Fruit fly (Drosophila melanogaster) whole organism, embryonic: ENCODE data around the gene RhoGAPp190.
A peak's percentile ranks its signal among the peaks of the same experiment; 100 is the strongest.

Experiments
- Aef1 ChIP-seq: fragments of 200-800 bp; sonication (Bioruptor generic); IDR thresholded peaks from 3 replicates; pipeline ENCODE4 v1.3.6; 2022; ENCODE audit warnings: missing biosample characterization, missing genetic modification characterization
- CG11504 ChIP-seq: fragments of 200-800 bp; sonication (Bioruptor generic); optimal IDR thresholded peaks from 3 replicates; lab custom pipeline; 2019; ENCODE audit warnings: missing biosample characterization, mild to moderate bottlenecking, missing genetic modification characterization, moderate library complexity
- CG13424 ChIP-seq: fragments of 200-800 bp; sonication (Bioruptor generic); optimal IDR thresholded peaks from 2 replicates; lab custom pipeline; 2019; ENCODE audit warnings: missing biosample characterization, mild to moderate bottlenecking, missing genetic modification characterization, moderate library complexity
- CG14050 ChIP-seq: fragments of 200-800 bp; sonication (Bioruptor generic); IDR thresholded peaks from 3 replicates; pipeline ENCODE4 v1.3.6; 2022; ENCODE audit warnings: missing biosample characterization, missing genetic modification characterization
- CG15011 ChIP-seq: fragments of 200-800 bp; sonication (Bioruptor generic); optimal IDR thresholded peaks from 3 replicates; lab custom pipeline; 2018; ENCODE audit warnings: missing biosample characterization, mild to moderate bottlenecking, missing genetic modification characterization
- CG1603 ChIP-seq: fragments of 200-800 bp; sonication (Bioruptor generic); optimal IDR thresholded peaks from 2 replicates; lab custom pipeline; 2019; ENCODE audit warnings: missing biosample characterization, mild to moderate bottlenecking, missing genetic modification characterization, moderate library complexity
- CG17385 ChIP-seq: fragments of 200-800 bp; sonication (Bioruptor generic); optimal IDR thresholded peaks from 3 replicates; lab custom pipeline; 2018; ENCODE audit warnings: missing biosample characterization, mild to moderate bottlenecking, missing genetic modification characterization
- CG17568 ChIP-seq: fragments of 200-800 bp; sonication (Bioruptor generic); optimal IDR thresholded peaks from 2 replicates; lab custom pipeline; 2018; ENCODE audit warnings: missing biosample characterization, mild to moderate bottlenecking, missing genetic modification characterization, moderate library complexity
- CG17802 ChIP-seq: fragments of 200-800 bp; sonication (Bioruptor generic); optimal IDR thresholded peaks from 2 replicates; lab custom pipeline; 2018; ENCODE audit warnings: missing biosample characterization, mild to moderate bottlenecking, missing genetic modification characterization, moderate library complexity
- CG30403 ChIP-seq: fragments of 200-800 bp; sonication (Bioruptor generic); optimal IDR thresholded peaks from 3 replicates; lab custom pipeline; 2016; ENCODE audit warnings: missing biosample characterization, missing genetic modification characterization
- CG30431 ChIP-seq: fragments of 200-800 bp; sonication (Bioruptor generic); optimal IDR thresholded peaks from 2 replicates; lab custom pipeline; 2017; ENCODE audit warnings: missing biosample characterization, missing genetic modification characterization
- CG31365 ChIP-seq: fragments of 200-800 bp; sonication (Bioruptor generic); optimal IDR thresholded peaks from 2 replicates; lab custom pipeline; 2018; ENCODE audit warnings: missing biosample characterization, mild to moderate bottlenecking, missing genetic modification characterization
- CG5245 ChIP-seq: fragments of 200-800 bp; sonication (Bioruptor generic); optimal IDR thresholded peaks from 3 replicates; lab custom pipeline; 2016; ENCODE audit warnings: missing biosample characterization, missing genetic modification characterization
- CG7372 ChIP-seq: fragments of 200-800 bp; sonication (Bioruptor generic); IDR thresholded peaks from 2 replicates; pipeline ENCODE4 v1.3.6; 2022; ENCODE audit warnings: missing biosample characterization, missing genetic modification characterization
- CG8290 ChIP-seq, 3 experiments: fragments of 200-800 bp; sonication (Bioruptor generic); optimal IDR thresholded peaks; 2 replicates each; lab custom pipeline; 2016 to 2019; ENCODE audit warnings: missing biosample characterization in 3 of 3, missing genetic modification characterization in 3 of 3, mild to moderate bottlenecking in 2 of 3, moderate library complexity in 1 of 3
- CG9727 ChIP-seq: fragments of 200-800 bp; sonication (Bioruptor generic); optimal IDR thresholded peaks from 3 replicates; lab custom pipeline; 2017; ENCODE audit warnings: missing biosample characterization, mild to moderate bottlenecking, missing genetic modification characterization
- CoRest ChIP-seq: fragments of 200-800 bp; sonication (Bioruptor generic); optimal IDR thresholded peaks from 3 replicates; lab custom pipeline; 2018; ENCODE audit warnings: missing biosample characterization, mild to moderate bottlenecking, missing genetic modification characterization, moderate library complexity
- Deaf1 ChIP-seq: fragments of 200-800 bp; optimal IDR thresholded peaks from 3 replicates; lab custom pipeline; 2019; ENCODE audit warnings: missing biosample characterization, mild to moderate bottlenecking, missing genetic modification characterization, moderate library complexity
- Drgx ChIP-seq: fragments of 200-800 bp; sonication (Bioruptor generic); IDR thresholded peaks from 2 replicates; pipeline ENCODE4 v1.3.6; 2022; ENCODE audit warnings: missing biosample characterization, missing genetic modification characterization
- HLH54F ChIP-seq: fragments of 200-800 bp; sonication (Bioruptor generic); optimal IDR thresholded peaks from 3 replicates; lab custom pipeline; 2016; ENCODE audit warnings: missing biosample characterization, missing genetic modification characterization
- Hr3 ChIP-seq: fragments of 200-800 bp; sonication (Bioruptor generic); optimal IDR thresholded peaks from 3 replicates; lab custom pipeline; 2016; ENCODE audit warnings: missing biosample characterization, missing genetic modification characterization
- Hr51 ChIP-seq, 2 experiments: fragments of 200-800 bp; sonication (Bioruptor generic); optimal IDR thresholded peaks; 2 replicates in 1 of 2; 3 replicates in 1 of 2; lab custom pipeline; 2016 to 2018; ENCODE audit warnings: missing biosample characterization in 2 of 2, missing genetic modification characterization in 2 of 2, mild to moderate bottlenecking in 1 of 2, moderate library complexity in 1 of 2
- MTF-1 ChIP-seq: fragments of 200-800 bp; sonication (Bioruptor generic); optimal IDR thresholded peaks from 2 replicates; lab custom pipeline; 2018; ENCODE audit warnings: missing biosample characterization, mild to moderate bottlenecking, missing genetic modification characterization, borderline replicate concordance
- PHDP ChIP-seq: fragments of 200-800 bp; sonication (Bioruptor generic); optimal IDR thresholded peaks from 3 replicates; lab custom pipeline; 2018; ENCODE audit warnings: missing biosample characterization, mild to moderate bottlenecking, missing genetic modification characterization, moderate library complexity
- Pdp1 ChIP-seq, 2 experiments: fragments of 200-800 bp; sonication (Bioruptor generic); optimal IDR thresholded peaks; 3 replicates each; lab custom pipeline; 2016; ENCODE audit warnings: missing biosample characterization in 2 of 2, missing genetic modification characterization in 2 of 2, mild to moderate bottlenecking in 1 of 2, moderate library complexity in 1 of 2
- Rfx ChIP-seq: fragments of 200-800 bp; sonication (Bioruptor generic); IDR thresholded peaks from 2 replicates; pipeline ENCODE4 v1.3.6; 2022; ENCODE audit warnings: missing biosample characterization, missing genetic modification characterization
- Side ChIP-seq: fragments of 200-800 bp; sonication (Bioruptor generic); optimal IDR thresholded peaks from 2 replicates; lab custom pipeline; 2016; ENCODE audit warnings: missing biosample characterization, missing genetic modification characterization
- Sox100B ChIP-seq: fragments of 200-800 bp; sonication (Bioruptor generic); optimal IDR thresholded peaks from 3 replicates; lab custom pipeline; 2018; ENCODE audit warnings: missing biosample characterization, mild to moderate bottlenecking, missing genetic modification characterization
- Sox102F ChIP-seq: fragments of 200-800 bp; sonication (Bioruptor generic); optimal IDR thresholded peaks from 2 replicates; lab custom pipeline; 2018; ENCODE audit warnings: missing biosample characterization, mild to moderate bottlenecking, missing genetic modification characterization, moderate library complexity
- Sry-β ChIP-seq: fragments of 200-800 bp; sonication (Bioruptor generic); optimal IDR thresholded peaks from 2 replicates; lab custom pipeline; 2018; ENCODE audit warnings: missing biosample characterization, mild to moderate bottlenecking, missing genetic modification characterization, moderate library complexity
- Ssrp ChIP-seq: fragments of 200-800 bp; sonication (Bioruptor generic); optimal IDR thresholded peaks from 2 replicates; lab custom pipeline; 2018; ENCODE audit warnings: missing biosample characterization, mild to moderate bottlenecking, missing genetic modification characterization, moderate library complexity
- Trl ChIP-seq, 3 experiments: fragments of >200 bp in 2 of 3; fragments of 200-800 bp in 1 of 3; sonication (Bioruptor generic) in 1 of 3; optimal IDR thresholded peaks; 2 replicates in 1 of 3; 3 replicates in 2 of 3; lab custom pipeline; 2016 to 2017; ENCODE audit warnings: missing biosample characterization in 1 of 3, missing genetic modification characterization in 1 of 3
- ap ChIP-seq: fragments of 200-800 bp; sonication (Bioruptor generic); IDR thresholded peaks from 2 replicates; pipeline ENCODE4 v1.3.6; 2022; ENCODE audit warnings: missing biosample characterization, missing genetic modification characterization
- chinmo ChIP-seq: fragments of 200-800 bp; sonication (Bioruptor generic); IDR thresholded peaks from 4 replicates; pipeline ENCODE4 v1.3.6; 2022; ENCODE audit warnings: missing biosample characterization, missing genetic modification characterization; ENCODE audit not compliant: partially characterized antibody
- dati ChIP-seq: fragments of 200-800 bp; sonication (Bioruptor generic); IDR thresholded peaks from 2 replicates; pipeline ENCODE4 v1.3.6; 2022; ENCODE audit warnings: missing biosample characterization, missing genetic modification characterization
- dmrt99B ChIP-seq: fragments of 200-800 bp; sonication (Bioruptor generic); optimal IDR thresholded peaks from 2 replicates; lab custom pipeline; 2018; ENCODE audit warnings: missing biosample characterization, mild to moderate bottlenecking, missing genetic modification characterization, moderate library complexity
- grau ChIP-seq: fragments of 200-800 bp; optimal IDR thresholded peaks from 3 replicates; lab custom pipeline; 2019; ENCODE audit warnings: missing biosample characterization, mild to moderate bottlenecking, missing genetic modification characterization, moderate library complexity
- inv ChIP-seq: fragments of 200-800 bp; sonication (Bioruptor generic); IDR thresholded peaks from 2 replicates; pipeline ENCODE4 v1.3.6; 2022; ENCODE audit warnings: missing biosample characterization, missing genetic modification characterization; ENCODE audit not compliant: partially characterized antibody
- jumu ChIP-seq: fragments of 200-800 bp; sonication (Bioruptor generic); optimal IDR thresholded peaks from 3 replicates; lab custom pipeline; 2016; ENCODE audit warnings: missing biosample characterization, missing genetic modification characterization
- maf-S ChIP-seq: fragments of 200-800 bp; sonication (Bioruptor generic); optimal IDR thresholded peaks from 2 replicates; lab custom pipeline; 2016; ENCODE audit warnings: missing biosample characterization, missing genetic modification characterization
- nmo ChIP-seq: fragments of 200-800 bp; sonication (Bioruptor generic); optimal IDR thresholded peaks from 2 replicates; lab custom pipeline; 2018; ENCODE audit warnings: missing biosample characterization, mild to moderate bottlenecking, missing genetic modification characterization, moderate library complexity
- nom ChIP-seq: fragments of 200-800 bp; sonication (Bioruptor generic); optimal IDR thresholded peaks from 2 replicates; lab custom pipeline; 2017; ENCODE audit warnings: missing biosample characterization, missing genetic modification characterization, mild to moderate bottlenecking, moderate library complexity, missing genetic modification reagents
- odd ChIP-seq: fragments of 200-800 bp; sonication (Bioruptor generic); optimal IDR thresholded peaks from 2 replicates; lab custom pipeline; 2017; ENCODE audit warnings: missing biosample characterization, mild to moderate bottlenecking, missing genetic modification characterization
- pho ChIP-seq: fragments of 200-800 bp; sonication (Bioruptor generic); optimal IDR thresholded peaks from 2 replicates; lab custom pipeline; 2016; ENCODE audit warnings: missing biosample characterization, missing genetic modification characterization
- sim ChIP-seq: fragments of 200-800 bp; sonication (Bioruptor generic); IDR thresholded peaks from 2 replicates; pipeline ENCODE4 v1.3.6; 2022; ENCODE audit warnings: missing biosample characterization, missing genetic modification characterization
- sima ChIP-seq: fragments of 200-800 bp; sonication (Bioruptor generic); optimal IDR thresholded peaks from 2 replicates; lab custom pipeline; 2016; ENCODE audit warnings: missing biosample characterization, missing genetic modification characterization
- sob ChIP-seq: fragments of 200-800 bp; sonication (Bioruptor generic); IDR thresholded peaks from 2 replicates; pipeline ENCODE4 v1.3.6; 2022; ENCODE audit warnings: missing biosample characterization, missing genetic modification characterization
- sr ChIP-seq: fragments of 200-800 bp; sonication (Bioruptor generic); IDR thresholded peaks from 3 replicates; pipeline ENCODE4 v1.3.6; 2022; ENCODE audit warnings: missing biosample characterization, missing genetic modification characterization

Gene RhoGAPp190

DNA sequence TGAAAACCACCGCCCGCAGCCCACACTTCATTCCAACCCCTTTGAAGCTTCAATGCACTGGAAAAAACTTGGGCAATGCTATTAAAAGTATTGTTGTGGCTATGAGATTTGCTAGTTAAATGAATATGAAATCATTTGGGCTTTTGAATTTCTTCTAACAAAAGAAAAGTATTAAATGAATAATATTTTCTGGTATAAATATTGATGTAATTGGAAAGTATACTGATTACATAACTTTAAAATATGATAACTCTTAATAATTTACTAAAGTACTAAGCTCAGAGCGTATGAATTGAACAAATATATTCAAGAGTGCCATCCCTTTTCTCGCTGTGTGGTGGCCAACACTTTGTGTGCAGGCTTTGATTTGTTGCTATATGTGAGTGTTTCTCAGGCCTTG lies 40.4 kb upstream of the RhoGAPp190 start (continued):
- TF ChIP-seq sim (GFP tag; lab: Robert Waterston, UW), result no peak
- peak; percentile 22 for TF ChIP-seq CG13424 (tag; lab: Kevin White, UChicago)
- no peak for TF ChIP-seq CG15011 (GFP tag; lab: Kevin White, UChicago)
- peak in 1 of 2 experiments; percentile 21 for TF ChIP-seq Hr51 (GFP tag; optimal IDR thresholded peaks at IDR 0.05; lab: Kevin White, UChicago)
- peak; percentile 12 for TF ChIP-seq CoRest (tag; lab: Kevin White, UChicago)
- peak; percentile 15 for TF ChIP-seq CG30403 (GFP tag; lab: Kevin White, UChicago)
- TF ChIP-seq MTF-1 (GFP tag; lab: Kevin White, UChicago), result no peak
- no peak for TF ChIP-seq sima
- no peak for TF ChIP-seq Ssrp (tag; lab: Kevin White, UChicago)
- no peak for TF ChIP-seq CG31365 (tag; lab: Kevin White, UChicago)
- no peak for TF ChIP-seq PHDP
- TF ChIP-seq Sox102F (GFP tag; lab: Kevin White, UChicago), result peak; percentile 29
- TF ChIP-seq CG9727 (GFP tag; lab: Kevin White, UChicago), result no peak
- peak; percentile 47 for TF ChIP-seq Sox100B
- TF ChIP-seq Aef1 (GFP tag; lab: Robert Waterston, UW), result no peak
- no peak for TF ChIP-seq nmo (GFP tag; lab: Kevin White, UChicago)
- TF ChIP-seq ap, result no peak
- peak in 1 of 2 experiments; percentile 8 for TF ChIP-seq Pdp1 (GFP tag; optimal IDR thresholded peaks at IDR 0.05; lab: Kevin White, UChicago)
- TF ChIP-seq, all 482 proteins: peak for 19

DNA sequence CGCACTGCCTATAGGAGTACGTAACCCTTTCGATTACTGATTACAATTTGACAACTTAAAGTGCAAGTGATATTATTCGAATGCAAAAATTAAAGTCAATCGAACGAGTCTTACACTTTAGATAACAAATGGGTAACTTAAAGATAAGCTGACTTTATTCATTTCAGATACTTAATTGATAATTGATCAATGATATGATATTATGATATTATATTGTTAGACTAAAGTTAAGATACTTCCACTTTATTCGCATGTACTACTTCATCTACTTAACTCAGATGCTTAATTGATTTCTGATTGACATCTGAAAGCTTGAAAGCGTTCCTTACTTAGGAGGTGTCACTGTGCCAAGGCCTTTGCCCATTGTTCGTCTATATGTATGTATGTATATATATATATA lies 33.8 kb upstream of the RhoGAPp190 start:
- peak; percentile 16 for TF ChIP-seq dmrt99B (tag; lab: Kevin White, UChicago)
- TF ChIP-seq CG14050, result no peak
- no peak for TF ChIP-seq CG5245 (GFP tag; lab: Kevin White, UChicago)
- TF ChIP-seq Hr3 (GFP tag; lab: Kevin White, UChicago), result no peak
- no peak for TF ChIP-seq Side (GFP tag; lab: Kevin White, UChicago)
- TF ChIP-seq jumu (GFP tag; lab: Kevin White, UChicago), result no peak
- TF ChIP-seq nom (GFP tag; lab: Kevin White, UChicago), result peak; percentile 0
- no peak for TF ChIP-seq CG17568 (GFP tag; lab: Kevin White, UChicago)
- no peak for TF ChIP-seq sr (GFP tag; lab: Robert Waterston, UW)
- TF ChIP-seq Drgx (GFP tag; lab: Robert Waterston, UW), result peak; percentile 37; the same call in 1 of the 2 replicates
- TF ChIP-seq odd (GFP tag; lab: Kevin White, UChicago), result no peak
- TF ChIP-seq maf-S (GFP tag; lab: Kevin White, UChicago), result no peak
- TF ChIP-seq sob (GFP tag; lab: Robert Waterston, UW), result no peak
- TF ChIP-seq grau (tag; lab: Kevin White, UChicago), result peak; percentile 14
- TF ChIP-seq Sox100B, result peak; percentile 31
- no peak for TF ChIP-seq CG7372 (GFP tag; lab: Robert Waterston, UW)
- TF ChIP-seq CG11504, result peak; percentile 18
- TF ChIP-seq pho, result no peak

DNA sequence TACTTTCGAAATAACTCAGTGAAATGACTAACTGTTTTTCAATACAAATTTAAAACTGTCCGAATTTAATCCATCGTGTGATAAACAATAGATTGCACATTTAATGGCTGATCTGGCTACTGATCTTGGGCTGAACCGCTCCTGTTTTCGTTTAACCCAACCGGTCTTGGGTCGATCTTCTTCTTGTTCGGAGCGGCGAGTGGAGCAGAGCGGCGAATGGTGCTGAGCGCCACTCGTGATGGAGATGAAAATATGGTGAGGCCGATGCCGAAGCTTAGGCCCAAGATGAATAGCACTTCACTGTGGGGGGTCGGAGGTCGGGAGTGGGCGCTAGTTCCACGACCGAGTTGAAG lies 31.1 kb upstream of the RhoGAPp190 start:
- TF ChIP-seq Deaf1 (tag; lab: Kevin White, UChicago), result peak; percentile 31
- TF ChIP-seq inv (GFP tag; lab: Robert Waterston, UW), result 0 out of 2 replicates have a peak, but pooled peaks have one; percentile 7
- peak; percentile 4; the same call in 1 of the 2 replicates for TF ChIP-seq Rfx (GFP tag; lab: Robert Waterston, UW)
- TF ChIP-seq CG1603, result peak; percentile 28
- no peak for TF ChIP-seq dati
- TF ChIP-seq CG9727 (GFP tag; lab: Kevin White, UChicago), result peak; percentile 14
- no peak for TF ChIP-seq CG17802 (tag; lab: Kevin White, UChicago)
- TF ChIP-seq CG17385, result peak; percentile 56
- no peak for TF ChIP-seq CG30431
- peak in 1 of 2 experiments; percentile 4 for TF ChIP-seq Trl (optimal IDR thresholded peaks at IDR 0.05; lab: Kevin White, UChicago)
- no peak for TF ChIP-seq Trl (GFP tag; optimal IDR thresholded peaks at IDR 0.05; lab: Kevin White, UChicago)
- peak; percentile 50 for TF ChIP-seq Sry-β (GFP tag; lab: Kevin White, UChicago)
- TF ChIP-seq HLH54F, result no peak
- TF ChIP-seq chinmo, result 0 out of 4 replicates have a peak, but pooled peaks have one; percentile 35
- TF ChIP-seq CG8290 (GFP tag; optimal IDR thresholded peaks at IDR 0.05; lab: Kevin White, UChicago), result no peak
- TF ChIP-seq CG8290 (tag; optimal IDR thresholded peaks at IDR 0.05; lab: Kevin White, UChicago), result peak in 1 of 2 experiments; percentile 44
